Worm (Caenorhabditis elegans) whole organism, L1 larva: ENCODE data around the gene lips-17.
A peak's percentile ranks its signal among the peaks of the same experiment; 100 is the strongest.

Experiments used
- C04F5.9 ChIP-seq: sonication (generic microtip); optimal IDR thresholded peaks from 2 replicates; lab custom pipeline; 2016; ENCODE audit warnings: missing genetic modification characterization, missing compliant biosample characterization
- C16A3.4 ChIP-seq: fragments of 150-350 bp; optimal IDR thresholded peaks from 2 replicates; lab custom pipeline; 2014; ENCODE audit warnings: missing biosample characterization, missing genetic modification characterization
- C34B4.2 ChIP-seq: sonication (generic microtip); optimal IDR thresholded peaks from 2 replicates; lab custom pipeline; 2017; ENCODE audit warnings: mild to moderate bottlenecking, missing genetic modification characterization, missing compliant biosample characterization
- F16B12.6 ChIP-seq: fragments of 150-350 bp; optimal IDR thresholded peaks from 2 replicates; lab custom pipeline; 2014; ENCODE audit warnings: missing biosample characterization, missing genetic modification characterization
- blmp-1 ChIP-seq: fragments of 150-350 bp; optimal IDR thresholded peaks from 2 replicates; lab custom pipeline; 2014; ENCODE audit warnings: missing biosample characterization, missing genetic modification characterization
- ces-1 ChIP-seq: fragments of 150-350 bp; optimal IDR thresholded peaks from 2 replicates; lab custom pipeline; 2014; ENCODE audit warnings: missing biosample characterization, missing genetic modification reagents, missing genetic modification characterization
- dpl-1 ChIP-seq, 3 experiments: fragments of 150-350 bp in 2 of 3; sonication (generic microtip) in 1 of 3; optimal IDR thresholded peaks; 2 replicates each; lab custom pipeline; 2014 to 2017; ENCODE audit warnings: missing biosample characterization in 3 of 3, missing genetic modification characterization in 3 of 3, missing genetic modification reagents in 3 of 3
- efl-1 ChIP-seq, 4 experiments: fragments of 150-350 bp; optimal IDR thresholded peaks in 3 of 4; peaks in 1 of 4; 1 replicate in 1 of 4; 2 replicates in 3 of 4; lab custom pipeline; 2014; ENCODE audit warnings: missing biosample characterization in 2 of 4, missing genetic modification characterization in 2 of 4, missing genetic modification reagents in 2 of 4
- efl-3 ChIP-seq: fragments of 200-800 bp; sonication (Bioruptor generic); optimal IDR thresholded peaks from 2 replicates; lab custom pipeline; 2018; ENCODE audit warnings: mild to moderate bottlenecking, missing genetic modification characterization, missing compliant biosample characterization
- egl-27 ChIP-seq, 2 experiments: fragments of 150-350 bp in 1 of 2; sonication (generic microtip); optimal IDR thresholded peaks; 3 replicates each; lab custom pipeline; 2017 to 2018; ENCODE audit warnings: missing biosample characterization in 2 of 2, missing genetic modification characterization in 2 of 2, missing genetic modification reagents in 2 of 2
- ets-5 ChIP-seq: fragments of 200-800 bp; sonication (Bioruptor generic); IDR thresholded peaks from 2 replicates; pipeline ENCODE4 v1.3.6; 2022; ENCODE audit warnings: missing genetic modification characterization, missing compliant biosample characterization
- fkh-10 ChIP-seq: sonication (generic microtip); optimal IDR thresholded peaks from 2 replicates; lab custom pipeline; 2017; ENCODE audit warnings: missing biosample characterization, missing genetic modification reagents, missing genetic modification characterization
- hlh-17 ChIP-seq: fragments of 200-800 bp; sonication (Bioruptor generic); optimal IDR thresholded peaks from 2 replicates; lab custom pipeline; 2018; ENCODE audit warnings: missing genetic modification characterization, mild to moderate bottlenecking, missing compliant biosample characterization, moderate library complexity, borderline replicate concordance
- hpl-2 ChIP-seq: fragments of 150-350 bp; optimal IDR thresholded peaks from 2 replicates; lab custom pipeline; 2014; ENCODE audit warnings: missing biosample characterization, missing genetic modification reagents, missing genetic modification characterization
- isw-1 ChIP-seq: fragments of 200-800 bp; sonication (Bioruptor generic); IDR thresholded peaks from 2 replicates; pipeline ENCODE4 v1.3.6; 2022; ENCODE audit warnings: missing genetic modification characterization, missing compliant biosample characterization
- lin-14 ChIP-seq: fragments of 200-800 bp; sonication (Bioruptor generic); optimal IDR thresholded peaks from 2 replicates; lab custom pipeline; 2018; ENCODE audit warnings: mild to moderate bottlenecking, missing genetic modification characterization, moderate library complexity, missing compliant biosample characterization
- lin-35 ChIP-seq, 2 experiments: fragments of 150-350 bp; optimal IDR thresholded peaks; 2 replicates each; lab custom pipeline; 2014; ENCODE audit warnings: missing biosample characterization in 2 of 2, missing genetic modification characterization in 2 of 2, missing genetic modification reagents in 2 of 2
- lir-3 ChIP-seq: sonication (generic microtip); optimal IDR thresholded peaks from 2 replicates; lab custom pipeline; 2016; ENCODE audit warnings: mild to moderate bottlenecking, missing genetic modification characterization, moderate library complexity, missing compliant biosample characterization; ENCODE audit not compliant: poor library complexity
- mef-2 ChIP-seq: fragments of 150-350 bp; optimal IDR thresholded peaks from 2 replicates; lab custom pipeline; 2014; ENCODE audit warnings: missing biosample characterization, missing genetic modification characterization
- mep-1 ChIP-seq: fragments of 150-350 bp; optimal IDR thresholded peaks from 2 replicates; lab custom pipeline; 2014; ENCODE audit warnings: missing biosample characterization, missing genetic modification characterization
- nhr-12 ChIP-seq: sonication (generic microtip); optimal IDR thresholded peaks from 2 replicates; lab custom pipeline; 2017; ENCODE audit warnings: missing biosample characterization, missing genetic modification characterization
- nhr-237 ChIP-seq: fragments of 150-350 bp; optimal IDR thresholded peaks from 2 replicates; lab custom pipeline; 2014; ENCODE audit warnings: missing biosample characterization, missing genetic modification characterization
- nhr-47 ChIP-seq: sonication (generic microtip); optimal IDR thresholded peaks from 2 replicates; lab custom pipeline; 2016; ENCODE audit warnings: mild to moderate bottlenecking, missing genetic modification characterization, moderate library complexity, missing compliant biosample characterization
- nhr-71 ChIP-seq: sonication (generic microtip); optimal IDR thresholded peaks from 2 replicates; lab custom pipeline; 2016; ENCODE audit warnings: mild to moderate bottlenecking, missing genetic modification characterization, moderate library complexity, missing compliant biosample characterization
- nhr-76 ChIP-seq: sonication (generic microtip); optimal IDR thresholded peaks from 2 replicates; lab custom pipeline; 2017; ENCODE audit warnings: missing biosample characterization, missing genetic modification characterization
- nhr-77 ChIP-seq: fragments of 150-350 bp; optimal IDR thresholded peaks from 2 replicates; lab custom pipeline; 2014; ENCODE audit warnings: missing biosample characterization, missing genetic modification characterization
- nhr-84 ChIP-seq: sonication (generic microtip); optimal IDR thresholded peaks from 2 replicates; lab custom pipeline; 2017; ENCODE audit warnings: missing biosample characterization, missing genetic modification characterization
- nhr-85 ChIP-seq: sonication (generic microtip); peaks from one replicate; lab custom pipeline; 2016; ENCODE audit warnings: missing genetic modification characterization, inconsistent platforms, missing compliant biosample characterization
- nhr-90 ChIP-seq: sonication (generic microtip); optimal IDR thresholded peaks from 2 replicates; lab custom pipeline; 2016; ENCODE audit warnings: mild to moderate bottlenecking, missing genetic modification characterization, missing compliant biosample characterization; ENCODE audit not compliant: poor library complexity
- pqm-1 ChIP-seq: sonication (generic microtip); optimal IDR thresholded peaks from 3 replicates; lab custom pipeline; 2017; ENCODE audit warnings: missing biosample characterization, missing genetic modification characterization
- rnt-1 ChIP-seq: sonication (generic microtip); optimal IDR thresholded peaks from 2 replicates; lab custom pipeline; 2016; ENCODE audit warnings: mild to moderate bottlenecking, missing genetic modification characterization, moderate library complexity, missing compliant biosample characterization
- skn-1 ChIP-seq: fragments of 150-350 bp; optimal IDR thresholded peaks from 2 replicates; lab custom pipeline; 2014; ENCODE audit warnings: missing biosample characterization, missing genetic modification characterization
- snpc-4 ChIP-seq: fragments of 150-350 bp; optimal IDR thresholded peaks from 2 replicates; lab custom pipeline; 2014; ENCODE audit warnings: missing biosample characterization, missing genetic modification characterization
- snu-23 ChIP-seq: sonication (generic microtip); optimal IDR thresholded peaks from 2 replicates; lab custom pipeline; 2016; ENCODE audit warnings: missing genetic modification characterization, missing compliant biosample characterization
- sptf-1 ChIP-seq: fragments of 150-350 bp; optimal IDR thresholded peaks from 2 replicates; lab custom pipeline; 2014; ENCODE audit warnings: missing biosample characterization, missing genetic modification characterization
- swsn-7 ChIP-seq: sonication (generic microtip); optimal IDR thresholded peaks from 2 replicates; lab custom pipeline; 2016; ENCODE audit warnings: missing genetic modification characterization, missing compliant biosample characterization
- unc-30 ChIP-seq: sonication (generic microtip); optimal IDR thresholded peaks from 2 replicates; lab custom pipeline; 2017; ENCODE audit warnings: missing biosample characterization, missing genetic modification characterization
- unc-62 ChIP-seq: fragments of 150-350 bp; optimal IDR thresholded peaks from 2 replicates; lab custom pipeline; 2014; ENCODE audit warnings: missing biosample characterization, missing genetic modification reagents, missing genetic modification characterization
- unc-86 ChIP-seq: sonication (generic microtip); optimal IDR thresholded peaks from 2 replicates; lab custom pipeline; 2016; ENCODE audit warnings: missing genetic modification characterization, missing compliant biosample characterization

lips-17 gene

ce11 chrII:7594262-7594661, 13.8 kb upstream of the lips-17 start:
- no peak for TF ChIP-seq efl-3 (GFP tag; lab: Kevin White, UChicago)
- TF ChIP-seq C16A3.4 = no peak
- TF ChIP-seq isw-1 = no peak
- TF ChIP-seq mep-1 (tag; lab: Kevin White, UChicago) = no peak
- TF ChIP-seq snpc-4 (tag; lab: Kevin White, UChicago) = no peak
- no peak for TF ChIP-seq blmp-1 (tag; lab: Kevin White, UChicago)
- TF ChIP-seq ces-1 (GFP tag; lab: Kevin White, UChicago) = peak; percentile 35
- no peak for TF ChIP-seq unc-86 (tag; lab: Kevin White, UChicago)
- TF ChIP-seq dpl-1 (GFP tag; optimal IDR thresholded peaks at IDR 0.05; lab: Kevin White, UChicago) = no peak
- no peak for TF ChIP-seq pqm-1 (tag; lab: Kevin White, UChicago)
- peak; percentile 94 for TF ChIP-seq fkh-10
- TF ChIP-seq lir-3 (tag; lab: Kevin White, UChicago) = no peak
- TF ChIP-seq hlh-17 = no peak
- TF ChIP-seq lin-14 = peak; percentile 65

ce11 chrII:7594812-7595211, 13.2 kb upstream of the lips-17 start, which contains the start of gene syd-1:
Gene syd-1, minus strand, starts transcription at chrII:7594912.
- TF ChIP-seq C04F5.9 (no peak), fkh-10 (no peak), nhr-85 (no peak), unc-30 (no peak), lin-14 (no peak), nhr-71 (no peak)

- TF ChIP-seq nhr-84 (tag; lab: Kevin White, UChicago) (no peak), dpl-1 (GFP tag; optimal IDR thresholded peaks at IDR 0.05; lab: Kevin White, UChicago) (peak in 2 of 3 experiments; percentile 52 to 59), nhr-47 (tag; lab: Kevin White, UChicago) (no peak), nhr-76 (tag; lab: Kevin White, UChicago) (no peak), unc-30 (no peak), nhr-237 (tag; lab: Kevin White, UChicago) (no peak), mef-2 (tag; lab: Kevin White, UChicago) (no peak), nhr-12 (tag; lab: Kevin White, UChicago) (no peak), lin-35 (GFP tag; optimal IDR thresholded peaks at IDR 0.05; lab: Kevin White, UChicago) (peak; percentile 11 to 55), unc-62 (GFP tag; lab: Kevin White, UChicago) (no peak), snu-23 (GFP tag; lab: Kevin White, UChicago) (peak; percentile 28), ets-5 (GFP tag; lab: Robert Waterston, UW) (no peak), sptf-1 (tag; lab: Kevin White, UChicago) (no peak), C34B4.2 (tag; lab: Kevin White, UChicago) (no peak), nhr-77 (no peak), efl-1 (optimal IDR thresholded peaks at IDR 0.05; lab: Kevin White, UChicago) (peak in 1 of 2 experiments; percentile 7), efl-1 (GFP tag; optimal IDR thresholded peaks at IDR 0.05 in 1 of 2; lab: Kevin White, UChicago) (peak; percentile 47 to 95), skn-1 (no peak), F16B12.6 (peak; percentile 87), nhr-90 (tag; lab: Kevin White, UChicago) (no peak)
Observed at ce11 chrII:7598702-7599314, 9.2 kb upstream of the lips-17 start, which contains the start of gene pgam-5. Gene pgam-5, minus strand, starts transcription at chrII:7598752.

ce11 chrII:7599357-7599756, 8.7 kb upstream of the lips-17 start, which contains the start of gene npp-21:
Gene npp-21, plus strand, starts transcription at chrII:7599657.
- no peak for TF ChIP-seq rnt-1
- TF ChIP-seq hpl-2 (GFP tag; lab: Kevin White, UChicago) = no peak
- TF ChIP-seq egl-27 (tag; optimal IDR thresholded peaks at IDR 0.05; lab: Kevin White, UChicago) = no peak
- TF ChIP-seq swsn-7 = no peak
